Worm (Caenorhabditis elegans) whole organism, L4 larva: ENCODE results near the gene F28G4.2.

Source experiments
- D1046.2 ChIP-seq: fragments of 200-800 bp; sonication (Bioruptor generic); IDR thresholded peaks from 2 replicates; pipeline ENCODE4 v1.3.6; 2022; ENCODE audit warnings: missing genetic modification characterization, missing compliant biosample characterization
- F37D6.2 ChIP-seq: sonication (generic microtip); optimal IDR thresholded peaks from 2 replicates; lab custom pipeline; 2016; ENCODE audit warnings: mild to moderate bottlenecking, missing genetic modification characterization, missing compliant biosample characterization
- F44E2.7 ChIP-seq: fragments of 200-800 bp; sonication (Bioruptor generic); IDR thresholded peaks from 2 replicates; pipeline ENCODE4 v2.1.2; 2022; ENCODE audit warnings: missing genetic modification characterization, missing compliant biosample characterization
- F49E8.2 ChIP-seq: sonication (generic microtip); optimal IDR thresholded peaks from 2 replicates; lab custom pipeline; 2016; ENCODE audit warnings: missing compliant biosample characterization, mild to moderate bottlenecking, missing genetic modification characterization, borderline replicate concordance
- Y105C5A.15 ChIP-seq: fragments of 200-800 bp; sonication (Bioruptor generic); IDR thresholded peaks from 2 replicates; pipeline ENCODE4 v1.3.6; 2022; ENCODE audit warnings: missing genetic modification characterization, missing compliant biosample characterization
- Y48G9A.11 ChIP-seq: fragments of 200-800 bp; sonication (Bioruptor generic); IDR thresholded peaks from 2 replicates; pipeline ENCODE4 v1.3.6; 2022; ENCODE audit warnings: missing genetic modification reagents, missing genetic modification characterization, missing compliant biosample characterization
- Y5F2A.4 ChIP-seq: fragments of 200-800 bp; sonication (Bioruptor generic); optimal IDR thresholded peaks from 2 replicates; lab custom pipeline; 2018; ENCODE audit warnings: mild to moderate bottlenecking, missing genetic modification characterization, missing compliant biosample characterization
- ZK546.5 ChIP-seq, 2 experiments: sonication (generic microtip); optimal IDR thresholded peaks; 2 replicates each; lab custom pipeline; 2017; ENCODE audit warnings: missing biosample characterization in 2 of 2, missing genetic modification characterization in 2 of 2
- cey-2 ChIP-seq: sonication (generic microtip); optimal IDR thresholded peaks from 3 replicates; lab custom pipeline; 2017; ENCODE audit warnings: missing genetic modification characterization, mild to moderate bottlenecking, missing compliant biosample characterization, antibody characterized with exemption, borderline replicate concordance; ENCODE audit not compliant: insufficient read depth
- daf-8 ChIP-seq: fragments of 200-800 bp; sonication (Bioruptor generic); IDR thresholded peaks from 2 replicates; pipeline ENCODE4 v1.3.6; 2022; ENCODE audit warnings: missing genetic modification characterization, missing compliant biosample characterization
- dmd-9 ChIP-seq: fragments of 200-800 bp; sonication (Bioruptor generic); IDR thresholded peaks from 2 replicates; pipeline ENCODE4 v1.3.6; 2022; ENCODE audit warnings: missing genetic modification reagents, missing genetic modification characterization, missing compliant biosample characterization
- duxl-1 ChIP-seq: sonication (generic microtip); optimal IDR thresholded peaks from 2 replicates; lab custom pipeline; 2016; ENCODE audit warnings: mild to moderate bottlenecking, missing genetic modification characterization, moderate library complexity, missing compliant biosample characterization; ENCODE audit not compliant: poor library complexity
- dve-1 ChIP-seq: sonication (generic microtip); optimal IDR thresholded peaks from 2 replicates; lab custom pipeline; 2017; ENCODE audit warnings: antibody characterized with exemption, mild to moderate bottlenecking, missing genetic modification characterization, missing compliant biosample characterization; ENCODE audit not compliant: insufficient read depth
- egl-27 ChIP-seq: sonication (generic microtip); optimal IDR thresholded peaks from 3 replicates; lab custom pipeline; 2017; ENCODE audit warnings: missing biosample characterization, missing genetic modification reagents, missing genetic modification characterization
- gei-8 ChIP-seq: fragments of 200-800 bp; sonication (Bioruptor generic); optimal IDR thresholded peaks from 2 replicates; lab custom pipeline; 2018; ENCODE audit warnings: mild to moderate bottlenecking, missing genetic modification characterization, missing compliant biosample characterization
- hif-1 ChIP-seq, 2 experiments: sonication (generic microtip); optimal IDR thresholded peaks; 2 replicates each; lab custom pipeline; 2016 to 2017; ENCODE audit warnings: missing compliant biosample characterization in 2 of 2, missing genetic modification characterization in 2 of 2, missing genetic modification reagents in 2 of 2, missing genotype in 2 of 2, mild to moderate bottlenecking in 1 of 2
- hmg-1.1 ChIP-seq: fragments of 200-800 bp; sonication (Bioruptor generic); IDR thresholded peaks from 2 replicates; pipeline ENCODE4 v1.3.6; 2022; ENCODE audit warnings: missing genetic modification reagents, missing genetic modification characterization, missing compliant biosample characterization
- lin-39 ChIP-seq: fragments of 150-350 bp; optimal IDR thresholded peaks from 2 replicates; lab custom pipeline; 2014; ENCODE audit warnings: missing biosample characterization, missing genetic modification reagents, missing genetic modification characterization
- mes-2 ChIP-seq: sonication (generic microtip); optimal IDR thresholded peaks from 2 replicates; lab custom pipeline; 2016; ENCODE audit warnings: missing genotype, mild to moderate bottlenecking, missing genetic modification characterization, missing compliant biosample characterization; ENCODE audit not compliant: poor library complexity, severe bottlenecking
- nhr-11 ChIP-seq: fragments of 150-350 bp; optimal IDR thresholded peaks from 2 replicates; lab custom pipeline; 2014; ENCODE audit warnings: missing biosample characterization, missing genetic modification characterization
- nhr-28 ChIP-seq: fragments of 150-350 bp; optimal IDR thresholded peaks from 2 replicates; lab custom pipeline; 2014; ENCODE audit warnings: missing biosample characterization, missing genetic modification characterization
- nhr-41 ChIP-seq: fragments of 200-800 bp; sonication (Bioruptor generic); IDR thresholded peaks from 2 replicates; pipeline ENCODE4 v1.3.6; 2022; ENCODE audit warnings: missing genetic modification reagents, missing genetic modification characterization, missing compliant biosample characterization
- rbr-2 ChIP-seq: sonication (generic microtip); optimal IDR thresholded peaks from 2 replicates; lab custom pipeline; 2016; ENCODE audit warnings: missing genotype, missing genetic modification characterization, missing compliant biosample characterization
- saeg-2 ChIP-seq: fragments of 200-800 bp; sonication (Bioruptor generic); IDR thresholded peaks from 2 replicates; pipeline ENCODE4 v1.3.6; 2022; ENCODE audit warnings: missing genetic modification reagents, missing genetic modification characterization, missing compliant biosample characterization
- spr-3 ChIP-seq: fragments of 200-800 bp; sonication (Bioruptor generic); optimal IDR thresholded peaks from 2 replicates; lab custom pipeline; 2018; ENCODE audit warnings: mild to moderate bottlenecking, missing genetic modification characterization, missing compliant biosample characterization
- unc-62 ChIP-seq, 3 experiments: fragments of 150-350 bp in 1 of 3; sonication (generic microtip); optimal IDR thresholded peaks in 2 of 3; peaks in 1 of 3; 1 replicate in 1 of 3; 2 replicates in 2 of 3; lab custom pipeline; 2014 to 2017; ENCODE audit warnings: missing biosample characterization in 3 of 3, missing genetic modification characterization in 3 of 3, missing genetic modification reagents in 3 of 3, missing genotype in 1 of 3
- zfp-3 ChIP-seq: fragments of 200-800 bp; sonication (Bioruptor generic); conservative IDR thresholded peaks from 2 replicates; pipeline ENCODE4 v1.3.6; 2022; ENCODE audit warnings: missing genetic modification reagents, missing genetic modification characterization, missing compliant biosample characterization

F28G4.2 gene

ce11 chrV:16271121-16271520, 11.0 kb downstream of the F28G4.2 start, which contains the start of gene T13F3.6:
T13F3.6 (minus strand) TSS chrV:16271221.
- TF ChIP-seq nhr-41 (GFP tag; lab: Robert Waterston, UW): no peak

- TF ChIP-seq zfp-3 (GFP tag; lab: Robert Waterston, UW) (0 out of 2 replicates have a peak, but pooled peaks have one; percentile 15), nhr-28 (tag; lab: Kevin White, UChicago) (peak; percentile 39), F49E8.2 (tag; lab: Kevin White, UChicago) (no peak)
- TF ChIP-seq, all 104 proteins: peak for 2
Observed at ce11 chrV:16269556-16269955, 12.6 kb downstream of the F28G4.2 start, which contains the start of the genes fbxa-2 and T13F3.8. fbxa-2 (minus strand) TSS chrV:16269656. T13F3.8 (plus strand) TSS chrV:16269800.

ce11 chrV:16266514-16266913, 15.6 kb downstream of the F28G4.2 start, which contains the start of gene T13F3.4:
T13F3.4 (minus strand) TSS chrV:16266614.
- TF ChIP-seq dmd-9 (GFP tag; lab: Robert Waterston, UW) (no peak), ZK546.5 (tag; optimal IDR thresholded peaks at IDR 0.05; lab: Kevin White, UChicago) (no peak), F44E2.7 (no peak), nhr-11 (tag; lab: Kevin White, UChicago) (no peak), cey-2 (tag; lab: Kevin White, UChicago) (no peak), rbr-2 (no peak), dve-1 (tag; lab: Kevin White, UChicago) (no peak), hmg-1.1 (GFP tag; lab: Robert Waterston, UW) (no peak), egl-27 (tag; lab: Kevin White, UChicago) (no peak), gei-8 (GFP tag; lab: Kevin White, UChicago) (no peak), Y105C5A.15 (GFP tag; lab: Robert Waterston, UW) (no peak), F37D6.2 (tag; lab: Kevin White, UChicago) (no peak), lin-39 (tag; lab: Kevin White, UChicago) (no peak), Y48G9A.11 (GFP tag; lab: Robert Waterston, UW) (no peak)

- TF ChIP-seq saeg-2 (GFP tag; lab: Robert Waterston, UW) (no peak), Y5F2A.4 (GFP tag; lab: Kevin White, UChicago) (no peak), mes-2 (no peak)
- TF ChIP-seq, all 104 proteins: peak for 0
Observed at ce11 chrV:16259684-16260083, 22.4 kb downstream of the F28G4.2 start, which contains the start of gene nhr-127. nhr-127 (plus strand) TSS chrV:16259984.

- TF ChIP-seq duxl-1 (no peak), unc-62 (GFP tag; optimal IDR thresholded peaks at IDR 0.05 in 1 of 2; lab: Kevin White, UChicago) (peak in 1 of 2 experiments; percentile 33), unc-62 (tag; optimal IDR thresholded peaks at IDR 0.05; lab: Kevin White, UChicago) (no peak), D1046.2 (GFP tag; lab: Robert Waterston, UW) (no peak)
Observed at ce11 chrV:16258142-16258541, 24.0 kb downstream of the F28G4.2 start, which contains the start of gene nhr-218. nhr-218 (plus strand) TSS chrV:16258442.

- TF ChIP-seq dmd-9 (GFP tag; lab: Robert Waterston, UW): no peak
- TF ChIP-seq hif-1 (tag; optimal IDR thresholded peaks at IDR 0.05; lab: Kevin White, UChicago): no peak
- no peak for TF ChIP-seq hmg-1.1 (GFP tag; lab: Robert Waterston, UW)
- no peak for TF ChIP-seq zfp-3 (GFP tag; lab: Robert Waterston, UW)
Observed at ce11 chrV:16256395-16256794, 25.7 kb downstream of the F28G4.2 start, which contains the start of gene bgnt-1.3. bgnt-1.3 (minus strand) TSS chrV:16256495.

ce11 chrV:16253687-16254086, 28.4 kb downstream of the F28G4.2 start, which contains the start of gene gcy-20:
gcy-20 (minus strand) TSS chrV:16253787.
- TF ChIP-seq egl-27 (tag; lab: Kevin White, UChicago) (no peak), daf-8 (GFP tag; lab: Robert Waterston, UW) (no peak), zfp-3 (GFP tag; lab: Robert Waterston, UW) (no peak), rbr-2 (no peak), spr-3 (no peak), mes-2 (no peak), F37D6.2 (tag; lab: Kevin White, UChicago) (no peak)
